Worm (Caenorhabditis elegans) whole organism, young adult: ENCODE data around the gene Y4C6A.3.
A peak's percentile ranks its signal among the peaks of the same experiment; 100 is the strongest.

Experiments
- B0261.1 ChIP-seq: sonication (generic microtip); optimal IDR thresholded peaks from 2 replicates; lab custom pipeline; 2016; ENCODE audit warnings: mild to moderate bottlenecking, missing genetic modification characterization, moderate library complexity, missing compliant biosample characterization
- B0336.3 ChIP-seq: fragments of 200-800 bp; sonication (Bioruptor generic); IDR thresholded peaks from 2 replicates; pipeline ENCODE4 v1.3.6; 2022; ENCODE audit warnings: missing genetic modification characterization, missing compliant biosample characterization
- C17E4.6 ChIP-seq: fragments of 200-800 bp; sonication (Bioruptor generic); IDR thresholded peaks from 2 replicates; pipeline ENCODE4 v1.3.6; 2022; ENCODE audit warnings: missing genetic modification reagents, missing genetic modification characterization, missing compliant biosample characterization
- D2030.7 ChIP-seq: fragments of 200-800 bp; sonication (Bioruptor generic); IDR thresholded peaks from 2 replicates; pipeline ENCODE4 v1.3.6; 2022; ENCODE audit warnings: missing genetic modification reagents, missing genetic modification characterization, missing compliant biosample characterization
- F22D6.2 ChIP-seq: sonication (generic microtip); optimal IDR thresholded peaks from 2 replicates; lab custom pipeline; 2016; ENCODE audit warnings: mild to moderate bottlenecking, missing genetic modification characterization, missing compliant biosample characterization
- F23B12.7 ChIP-seq: sonication (generic microtip); optimal IDR thresholded peaks from 2 replicates; lab custom pipeline; 2017; ENCODE audit warnings: missing genetic modification characterization, mild to moderate bottlenecking, missing compliant biosample characterization, antibody characterized with exemption, moderate library complexity; ENCODE audit not compliant: insufficient read depth
- F33H1.4 ChIP-seq: fragments of 200-800 bp; sonication (Bioruptor generic); IDR thresholded peaks from 2 replicates; pipeline ENCODE4 v1.3.6; 2022; ENCODE audit warnings: missing genetic modification reagents, missing genetic modification characterization, missing compliant biosample characterization
- F49E8.2 ChIP-seq: sonication (generic microtip); optimal IDR thresholded peaks from 3 replicates; lab custom pipeline; 2017; ENCODE audit warnings: missing genetic modification characterization, mild to moderate bottlenecking, missing compliant biosample characterization, antibody characterized with exemption, moderate library complexity; ENCODE audit not compliant: insufficient read depth
- Y53G8AR.9 ChIP-seq: fragments of 200-800 bp; sonication (Bioruptor generic); conservative IDR thresholded peaks from 2 replicates; pipeline ENCODE4 v1.3.6; 2022; ENCODE audit warnings: missing genetic modification reagents, missing genetic modification characterization, missing compliant biosample characterization
- Y79H2A.3 ChIP-seq: fragments of 200-800 bp; sonication (Bioruptor generic); conservative IDR thresholded peaks from 2 replicates; pipeline ENCODE4 v1.3.6; 2022; ENCODE audit warnings: missing genetic modification reagents, missing genetic modification characterization, missing compliant biosample characterization
- attf-6 ChIP-seq: fragments of 200-800 bp; sonication (Bioruptor generic); IDR thresholded peaks from 2 replicates; pipeline ENCODE4 v1.3.6; 2022; ENCODE audit warnings: missing genetic modification reagents, missing genetic modification characterization, missing compliant biosample characterization
- bed-2 ChIP-seq: fragments of 200-800 bp; sonication (Bioruptor generic); IDR thresholded peaks from 2 replicates; pipeline ENCODE4 v1.3.6; 2022; ENCODE audit warnings: missing genetic modification reagents, missing genetic modification characterization, missing compliant biosample characterization
- ceh-91 ChIP-seq: fragments of 200-800 bp; sonication (Bioruptor generic); IDR thresholded peaks from 2 replicates; pipeline ENCODE4 v1.3.6; 2022; ENCODE audit warnings: missing genetic modification reagents, missing genetic modification characterization, missing compliant biosample characterization
- dpff-1 ChIP-seq: sonication (generic microtip); optimal IDR thresholded peaks from 2 replicates; lab custom pipeline; 2017; ENCODE audit warnings: mild to moderate bottlenecking, missing genetic modification characterization, missing compliant biosample characterization
- efl-1 ChIP-seq: fragments of 150-350 bp; optimal IDR thresholded peaks from 2 replicates; lab custom pipeline; 2014; ENCODE audit warnings: missing biosample characterization, missing genetic modification reagents, missing genetic modification characterization
- ekl-4 ChIP-seq: fragments of 200-800 bp; sonication (Bioruptor generic); IDR thresholded peaks from 2 replicates; pipeline ENCODE4 v1.3.6; 2022; ENCODE audit warnings: missing genetic modification reagents, missing genetic modification characterization, missing compliant biosample characterization
- ets-4 ChIP-seq: fragments of 200-800 bp; sonication (Bioruptor generic); optimal IDR thresholded peaks from 2 replicates; lab custom pipeline; 2018; ENCODE audit warnings: mild to moderate bottlenecking, missing genetic modification characterization, missing compliant biosample characterization
- gei-17 ChIP-seq: fragments of 200-800 bp; sonication (Bioruptor generic); optimal IDR thresholded peaks from 2 replicates; lab custom pipeline; 2018; ENCODE audit warnings: mild to moderate bottlenecking, missing genetic modification characterization, missing compliant biosample characterization
- hmg-1.2 ChIP-seq: fragments of 200-800 bp; sonication (Bioruptor generic); IDR thresholded peaks from 2 replicates; pipeline ENCODE4 v1.3.6; 2022; ENCODE audit warnings: missing genetic modification reagents, missing genetic modification characterization, missing compliant biosample characterization
- hrde-1 ChIP-seq: sonication (generic microtip); optimal IDR thresholded peaks from 2 replicates; lab custom pipeline; 2016; ENCODE audit warnings: missing genetic modification characterization, mild to moderate bottlenecking, missing compliant biosample characterization, moderate library complexity, missing genotype, missing genetic modification reagents, borderline replicate concordance
- hsf-1 ChIP-seq: fragments of 200-800 bp; sonication (Bioruptor generic); IDR thresholded peaks from 2 replicates; pipeline ENCODE4 v1.3.6; 2022; ENCODE audit warnings: missing genetic modification reagents, missing genetic modification characterization, missing compliant biosample characterization
- lin-35 ChIP-seq, 3 experiments: fragments of 150-350 bp in 2 of 3; sonication (generic microtip) in 1 of 3; optimal IDR thresholded peaks; 2 replicates each; lab custom pipeline; 2014 to 2018; ENCODE audit warnings: missing biosample characterization in 3 of 3, missing genetic modification characterization in 3 of 3, missing genetic modification reagents in 3 of 3
- lin-54 ChIP-seq: fragments of 200-800 bp; sonication (Bioruptor generic); optimal IDR thresholded peaks from 2 replicates; lab custom pipeline; 2018; ENCODE audit warnings: mild to moderate bottlenecking, missing genetic modification characterization, missing compliant biosample characterization
- lir-1 ChIP-seq: fragments of 200-800 bp; sonication (Bioruptor generic); conservative IDR thresholded peaks from 2 replicates; pipeline ENCODE4 v1.3.6; 2022; ENCODE audit warnings: missing genetic modification reagents, missing genetic modification characterization, missing compliant biosample characterization
- lsl-1 ChIP-seq: fragments of 200-800 bp; sonication (Bioruptor generic); optimal IDR thresholded peaks from 2 replicates; lab custom pipeline; 2018; ENCODE audit warnings: mild to moderate bottlenecking, missing genetic modification characterization, moderate library complexity, missing compliant biosample characterization
- madf-3 ChIP-seq: fragments of 200-800 bp; sonication (Bioruptor generic); IDR thresholded peaks from 2 replicates; pipeline ENCODE4 v1.3.6; 2022; ENCODE audit warnings: missing genetic modification reagents, missing genetic modification characterization, missing compliant biosample characterization
- madf-6 ChIP-seq: fragments of 200-800 bp; sonication (Bioruptor generic); IDR thresholded peaks from 2 replicates; pipeline ENCODE4 v1.3.6; 2022; ENCODE audit warnings: missing genetic modification reagents, missing genetic modification characterization, missing compliant biosample characterization
- madf-8 ChIP-seq: fragments of 200-800 bp; sonication (Bioruptor generic); conservative IDR thresholded peaks from 2 replicates; pipeline ENCODE4 v1.3.6; 2022; ENCODE audit warnings: missing genetic modification reagents, missing genetic modification characterization, missing compliant biosample characterization
- mel-28 ChIP-seq: sonication (generic microtip); optimal IDR thresholded peaks from 2 replicates; lab custom pipeline; 2016; ENCODE audit warnings: borderline replicate concordance, mild to moderate bottlenecking, missing genetic modification characterization, missing compliant biosample characterization
- mes-4 ChIP-seq: sonication (generic microtip); optimal IDR thresholded peaks from 2 replicates; lab custom pipeline; 2016; ENCODE audit warnings: missing genotype, missing genetic modification characterization, missing compliant biosample characterization
- nfyb-1 ChIP-seq: fragments of 200-800 bp; sonication (Bioruptor generic); IDR thresholded peaks from 2 replicates; pipeline ENCODE4 v1.3.6; 2022; ENCODE audit warnings: missing genetic modification reagents, missing genetic modification characterization, missing compliant biosample characterization
- rcor-1 ChIP-seq: fragments of 200-800 bp; sonication (Bioruptor generic); IDR thresholded peaks from 2 replicates; pipeline ENCODE4 v1.3.6; 2022; ENCODE audit warnings: missing genetic modification reagents, missing genetic modification characterization, missing compliant biosample characterization
- snpc-1.1 ChIP-seq: sonication (generic microtip); optimal IDR thresholded peaks from 2 replicates; lab custom pipeline; 2017; ENCODE audit warnings: missing genetic modification characterization, mild to moderate bottlenecking, missing compliant biosample characterization, antibody characterized with exemption, moderate library complexity, missing genotype, missing genetic modification reagents; ENCODE audit not compliant: insufficient read depth
- snpc-3.4 ChIP-seq: sonication (generic microtip); optimal IDR thresholded peaks from 2 replicates; lab custom pipeline; 2017; ENCODE audit warnings: missing genetic modification characterization, mild to moderate bottlenecking, missing compliant biosample characterization, antibody characterized with exemption, moderate library complexity, missing genotype, missing genetic modification reagents
- snpc-4 ChIP-seq, 5 experiments: fragments of 150-350 bp in 1 of 5; sonication (generic microtip) in 4 of 5; optimal IDR thresholded peaks; 2 replicates each; lab custom pipeline; 2014 to 2018; ENCODE audit warnings: missing genetic modification characterization in 5 of 5, missing biosample characterization in 3 of 5, antibody characterized with exemption in 2 of 5, mild to moderate bottlenecking in 2 of 5, missing compliant biosample characterization in 2 of 5, missing genotype in 2 of 5, moderate library complexity in 2 of 5, missing genetic modification reagents in 1 of 5
- tbp1 ChIP-seq: fragments of 200-800 bp; sonication (Bioruptor generic); optimal IDR thresholded peaks from 2 replicates; lab custom pipeline; 2018; ENCODE audit warnings: mild to moderate bottlenecking, missing genetic modification characterization, missing compliant biosample characterization
- tlf-1 ChIP-seq: fragments of 200-800 bp; sonication (Bioruptor generic); optimal IDR thresholded peaks from 2 replicates; lab custom pipeline; 2018; ENCODE audit warnings: mild to moderate bottlenecking, missing genetic modification characterization, missing compliant biosample characterization
- unc-130 ChIP-seq: sonication (generic microtip); optimal IDR thresholded peaks from 2 replicates; lab custom pipeline; 2016; ENCODE audit warnings: missing genetic modification reagents, missing genetic modification characterization, missing compliant biosample characterization
- xnd-1 ChIP-seq: sonication (generic microtip); optimal IDR thresholded peaks from 2 replicates; lab custom pipeline; 2016; ENCODE audit warnings: missing genotype, missing genetic modification reagents, missing genetic modification characterization, missing compliant biosample characterization
- ztf-18 ChIP-seq: sonication (generic microtip); optimal IDR thresholded peaks from 2 replicates; lab custom pipeline; 2016; ENCODE audit warnings: missing genotype, mild to moderate bottlenecking, missing genetic modification characterization, missing compliant biosample characterization
- ztf-25 ChIP-seq: fragments of 200-800 bp; sonication (Bioruptor generic); IDR thresholded peaks from 2 replicates; pipeline ENCODE4 v1.3.6; 2022; ENCODE audit warnings: missing genetic modification reagents, missing genetic modification characterization, missing compliant biosample characterization
- ztf-6 ChIP-seq: fragments of 200-800 bp; sonication (Bioruptor generic); IDR thresholded peaks from 2 replicates; pipeline ENCODE4 v1.3.6; 2022; ENCODE audit warnings: missing genetic modification reagents, missing genetic modification characterization, missing compliant biosample characterization

Y4C6A.3 gene

DNA sequence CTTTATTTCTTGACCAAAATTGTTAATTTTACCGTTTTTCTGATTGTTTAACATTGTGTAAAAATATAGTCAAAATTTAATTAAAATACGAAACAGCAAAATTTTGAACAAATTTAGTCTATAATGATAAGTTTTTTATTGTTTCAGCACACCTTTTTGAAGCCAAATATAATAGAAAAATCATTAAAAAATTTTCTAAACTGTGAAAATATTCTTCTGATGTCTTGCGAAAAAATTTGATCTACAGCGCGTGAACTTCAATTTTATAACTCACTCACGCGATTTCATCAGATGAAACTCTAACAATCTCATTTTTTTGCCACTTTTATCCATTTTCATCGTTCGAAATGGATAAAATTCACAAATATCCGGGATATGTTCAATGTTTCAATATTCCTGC is 23.4 kb upstream of the Y4C6A.3 start, which contains the start of gene T11F8.1:
Gene T11F8.1 (plus strand): TSS at position 301 of the 400 bp plus-strand sequence.
- TF ChIP-seq snpc-4 (GFP tag; optimal IDR thresholded peaks at IDR 0.05; lab: Kevin White, UChicago) (no peak), snpc-4 (tag; optimal IDR thresholded peaks at IDR 0.05; lab: Kevin White, UChicago) (no peak), efl-1 (GFP tag; lab: Kevin White, UChicago) (peak; percentile 21)

DNA sequence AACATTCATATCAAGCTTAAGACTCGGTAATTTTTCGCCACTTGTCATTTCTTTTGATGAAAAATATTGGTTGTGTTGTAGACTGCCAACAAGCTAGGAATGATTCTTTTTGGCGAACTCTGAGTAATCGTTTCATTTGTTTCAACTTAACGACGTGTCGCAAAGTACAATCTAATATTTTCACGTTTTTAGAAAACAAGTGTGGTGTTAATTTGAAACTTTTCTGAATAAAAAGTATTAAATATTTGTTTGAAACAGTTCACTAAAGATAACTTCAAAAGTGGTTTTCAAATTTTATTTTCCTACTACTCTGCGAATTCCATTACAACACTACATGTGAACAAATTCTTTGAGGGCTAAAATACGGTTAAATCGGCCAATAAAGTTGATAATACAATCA is 20.6 kb upstream of the Y4C6A.3 start, which contains the start of gene T11F8.4:
Gene T11F8.4 (minus strand): TSS at position 101 of the 400 bp plus-strand sequence.
- TF ChIP-seq snpc-1.1 (tag; lab: Kevin White, UChicago) = no peak
- no peak for TF ChIP-seq bed-2
- TF ChIP-seq B0261.1 (tag; lab: Kevin White, UChicago) = no peak
- no peak for TF ChIP-seq ztf-18 (tag; lab: Kevin White, UChicago)
- TF ChIP-seq ets-4 (GFP tag; lab: Kevin White, UChicago) = no peak
- no peak for TF ChIP-seq madf-3 (GFP tag; lab: Robert Waterston, UW)
- TF ChIP-seq Y79H2A.3 (GFP tag; lab: Robert Waterston, UW) = no peak

DNA sequence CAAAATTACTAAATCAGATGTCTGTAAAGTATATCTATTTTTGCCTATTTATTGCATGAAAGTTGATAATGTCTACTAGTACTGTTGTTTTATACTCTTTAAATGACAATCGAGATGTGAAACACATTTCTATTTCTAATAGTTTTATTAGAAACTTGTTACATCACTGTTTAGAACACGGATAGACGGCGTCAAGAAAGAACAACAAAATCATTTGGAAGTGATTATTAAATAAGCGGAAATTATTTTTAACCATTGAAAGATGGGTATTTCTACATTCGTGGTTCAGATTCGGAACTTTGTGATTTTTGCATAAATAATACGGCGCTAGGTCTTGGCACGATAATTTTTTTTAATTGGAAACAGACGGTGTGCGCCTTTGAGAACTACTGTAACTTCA is 17.2 kb upstream of the Y4C6A.3 start:
- TF ChIP-seq unc-130 (GFP tag; lab: Kevin White, UChicago) (peak; percentile 12), hmg-1.2 (peak; percentile 43), gei-17 (GFP tag; lab: Kevin White, UChicago) (no peak), F33H1.4 (GFP tag; lab: Robert Waterston, UW) (peak; percentile 55), F23B12.7 (tag; lab: Kevin White, UChicago) (no peak), dpff-1 (tag; lab: Kevin White, UChicago) (no peak), tbp1 (GFP tag; lab: Kevin White, UChicago) (peak; percentile 31), xnd-1 (tag; lab: Kevin White, UChicago) (peak; percentile 33), nfyb-1 (GFP tag; lab: Robert Waterston, UW) (0 out of 2 replicates have a peak, but pooled peaks have one; percentile 8), madf-8 (0 out of 2 replicates have a peak, but pooled peaks have one; percentile 30), attf-6 (GFP tag; lab: Robert Waterston, UW) (peak; percentile 85), mes-4 (tag; lab: Kevin White, UChicago) (no peak), Y53G8AR.9 (peak; percentile 74; the same call in 1 of the 2 replicates), lsl-1 (peak; percentile 26), lin-35 (GFP tag; optimal IDR thresholded peaks at IDR 0.05; lab: Kevin White, UChicago) (peak in 1 of 3 experiments; percentile 42), hsf-1 (GFP tag; lab: Robert Waterston, UW) (peak; percentile 25; the same call in 1 of the 2 replicates), ztf-18 (tag; lab: Kevin White, UChicago) (no peak), C17E4.6 (peak; percentile 67; the same call in 1 of the 2 replicates), tlf-1 (GFP tag; lab: Kevin White, UChicago) (peak; percentile 11), ekl-4 (GFP tag; lab: Robert Waterston, UW) (peak; percentile 48; the same call in 1 of the 2 replicates), snpc-3.4 (tag; lab: Kevin White, UChicago) (peak; percentile 2), ceh-91 (GFP tag; lab: Robert Waterston, UW) (0 out of 2 replicates have a peak, but pooled peaks have one; percentile 20), hrde-1 (tag; lab: Kevin White, UChicago) (peak; percentile 79), ztf-25 (GFP tag; lab: Robert Waterston, UW) (no peak), rcor-1 (GFP tag; lab: Robert Waterston, UW) (peak; percentile 23; the same call in 1 of the 2 replicates), B0336.3 (0 out of 2 replicates have a peak, but pooled peaks have one; percentile 32), Y79H2A.3 (GFP tag; lab: Robert Waterston, UW) (peak; percentile 53; the same call in 1 of the 2 replicates), madf-6 (GFP tag; lab: Robert Waterston, UW) (peak; percentile 62), F49E8.2 (tag; lab: Kevin White, UChicago) (peak; percentile 57), lir-1 (GFP tag; lab: Robert Waterston, UW) (0 out of 2 replicates have a peak, but pooled peaks have one; percentile 48), lin-54 (GFP tag; lab: Kevin White, UChicago) (peak; percentile 39), ztf-6 (GFP tag; lab: Robert Waterston, UW) (no peak), D2030.7 (GFP tag; lab: Robert Waterston, UW) (peak; percentile 55; the same call in 1 of the 2 replicates), F22D6.2 (no peak), mel-28 (tag; lab: Kevin White, UChicago) (no peak)
